Worm (Caenorhabditis elegans): Measurements from ENCODE around the gene nhr-129.
A peak's percentile ranks its signal among the peaks of the same experiment; 100 is the strongest.

- TF ChIP-seq elt-1 (tag; optimal IDR thresholded peaks at IDR 0.05) = no peak
- no peak for TF ChIP-seq ztf-11 (tag; optimal IDR thresholded peaks at IDR 0.05)
- TF ChIP-seq nhr-12 (tag; optimal IDR thresholded peaks at IDR 0.05) = no peak
- TF ChIP-seq nhr-28 (tag; optimal IDR thresholded peaks at IDR 0.05) = no peak
- TF ChIP-seq unc-62 (GFP tag; optimal IDR thresholded peaks at IDR 0.05) = no peak
- no peak for TF ChIP-seq ceh-82 (tag; optimal IDR thresholded peaks at IDR 0.05)
- peak; percentile 16 for TF ChIP-seq jun-1 (tag; optimal IDR thresholded peaks at IDR 0.05)
- TF ChIP-seq ama-1 (optimal IDR thresholded peaks at IDR 0.05) = no peak
- TF ChIP-seq nhr-77 (tag; optimal IDR thresholded peaks at IDR 0.05) = no peak
- TF ChIP-seq nhr-76 (tag; optimal IDR thresholded peaks at IDR 0.05) = no peak
Observed at ce11 chrV:13374532-13374931, 43.7 kb upstream of the nhr-129 start.

Measured in whole organism, L3 larva.